Fruit fly (Drosophila melanogaster): ENCODE measurements around the gene Peritrophin-15a.

DNA sequence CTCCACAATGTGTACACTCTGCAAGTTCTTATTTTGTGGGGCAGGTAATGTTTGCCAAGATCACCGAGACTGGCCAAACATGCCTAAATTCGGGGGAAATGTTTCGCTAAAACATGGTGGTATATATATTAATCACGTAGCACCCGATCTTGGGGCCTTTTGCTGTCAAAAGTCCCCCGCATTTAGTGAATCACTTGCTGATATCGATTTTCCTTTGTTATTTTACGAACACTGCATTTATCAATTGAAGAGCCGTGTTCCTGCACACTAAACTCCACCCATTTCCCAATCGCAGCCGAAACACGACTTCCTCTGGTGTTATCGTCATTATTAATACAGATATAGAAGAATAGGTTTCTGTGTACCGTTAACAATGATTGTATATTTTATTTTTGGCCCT is 25.8 kb upstream of the Peritrophin-15a start:
- TF ChIP-seq pdm3 (GFP tag; optimal IDR thresholded peaks at IDR 0.05): no peak
- no peak for TF ChIP-seq CG16779 (tag; optimal IDR thresholded peaks at IDR 0.05)
- no peak for TF ChIP-seq Lpt (GFP tag; optimal IDR thresholded peaks at IDR 0.05)
- no peak for TF ChIP-seq OdsH (GFP tag; optimal IDR thresholded peaks at IDR 0.05)
- TF ChIP-seq Hr4 (GFP tag; optimal IDR thresholded peaks at IDR 0.05): no peak
- no peak for TF ChIP-seq CG15336 (GFP tag; IDR thresholded peaks at IDR 0.05)

Measured in whole organism, prepupa.